Worm (Caenorhabditis elegans) whole organism, young adult: ENCODE data around the gene mltn-8.

ENCODE experiments used
- C06A6.2 ChIP-seq: fragments of 200-800 bp; sonication (Bioruptor generic); conservative IDR thresholded peaks from 2 replicates; pipeline ENCODE4 v1.3.6; 2022; ENCODE audit warnings: missing genetic modification characterization, missing compliant biosample characterization
- F10E7.11 ChIP-seq: sonication (generic microtip); optimal IDR thresholded peaks from 2 replicates; lab custom pipeline; 2017; ENCODE audit warnings: mild to moderate bottlenecking, missing genetic modification characterization, moderate library complexity, missing compliant biosample characterization
- F22D6.2 ChIP-seq: sonication (generic microtip); optimal IDR thresholded peaks from 2 replicates; lab custom pipeline; 2016; ENCODE audit warnings: mild to moderate bottlenecking, missing genetic modification characterization, missing compliant biosample characterization
- F49E8.2 ChIP-seq: sonication (generic microtip); optimal IDR thresholded peaks from 3 replicates; lab custom pipeline; 2017; ENCODE audit warnings: missing genetic modification characterization, mild to moderate bottlenecking, missing compliant biosample characterization, antibody characterized with exemption, moderate library complexity; ENCODE audit not compliant: insufficient read depth
- F57A8.1 ChIP-seq: fragments of 200-800 bp; sonication (Bioruptor generic); optimal IDR thresholded peaks from 2 replicates; lab custom pipeline; 2018; ENCODE audit warnings: mild to moderate bottlenecking, missing genetic modification characterization, moderate library complexity, missing compliant biosample characterization
- T26A5.8 ChIP-seq: sonication (generic microtip); optimal IDR thresholded peaks from 2 replicates; lab custom pipeline; 2016; ENCODE audit warnings: missing genetic modification characterization, missing compliant biosample characterization
- ama-1 ChIP-seq, 3 experiments: fragments of 150-350 bp in 1 of 3; sonication (generic microtip) in 2 of 3; optimal IDR thresholded peaks; 2 replicates each; lab custom pipeline; 2014 to 2018; ENCODE audit warnings: missing biosample characterization in 2 of 3, missing genetic modification characterization in 2 of 3, missing genetic modification reagents in 2 of 3
- aptf-2 ChIP-seq: fragments of 200-800 bp; sonication (Bioruptor generic); conservative IDR thresholded peaks from 2 replicates; pipeline ENCODE4 v1.3.6; 2022; ENCODE audit warnings: missing genetic modification reagents, missing genetic modification characterization, missing compliant biosample characterization
- aptf-3 ChIP-seq: fragments of 200-800 bp; sonication (Bioruptor generic); IDR thresholded peaks from 2 replicates; pipeline ENCODE4 v1.3.6; 2022; ENCODE audit warnings: missing genetic modification characterization, missing compliant biosample characterization
- atf-7 ChIP-seq: sonication (generic microtip); optimal IDR thresholded peaks from 2 replicates; lab custom pipeline; 2017; ENCODE audit warnings: mild to moderate bottlenecking, missing genetic modification characterization, missing compliant biosample characterization
- athp-1 ChIP-seq: sonication (generic microtip); optimal IDR thresholded peaks from 2 replicates; lab custom pipeline; 2017; ENCODE audit warnings: mild to moderate bottlenecking, missing genetic modification characterization, missing compliant biosample characterization
- attf-5 ChIP-seq: fragments of 200-800 bp; sonication (Bioruptor generic); optimal IDR thresholded peaks from 2 replicates; lab custom pipeline; 2018; ENCODE audit warnings: mild to moderate bottlenecking, missing genetic modification characterization, missing compliant biosample characterization
- ccch-3 ChIP-seq: fragments of 200-800 bp; sonication (Bioruptor generic); optimal IDR thresholded peaks from 2 replicates; lab custom pipeline; 2018; ENCODE audit warnings: mild to moderate bottlenecking, missing genetic modification characterization, missing compliant biosample characterization
- ceh-40 ChIP-seq: fragments of 200-800 bp; sonication (Bioruptor generic); IDR thresholded peaks from 2 replicates; pipeline ENCODE4 v1.3.6; 2022; ENCODE audit warnings: missing genetic modification characterization, missing compliant biosample characterization
- dpff-1 ChIP-seq: sonication (generic microtip); optimal IDR thresholded peaks from 2 replicates; lab custom pipeline; 2017; ENCODE audit warnings: mild to moderate bottlenecking, missing genetic modification characterization, missing compliant biosample characterization
- dpl-1 ChIP-seq: fragments of 150-350 bp; optimal IDR thresholded peaks from 2 replicates; lab custom pipeline; 2014; ENCODE audit warnings: missing biosample characterization, missing genetic modification reagents, missing genetic modification characterization
- efl-1 ChIP-seq: fragments of 150-350 bp; optimal IDR thresholded peaks from 2 replicates; lab custom pipeline; 2014; ENCODE audit warnings: missing biosample characterization, missing genetic modification reagents, missing genetic modification characterization
- ekl-4 ChIP-seq: fragments of 200-800 bp; sonication (Bioruptor generic); IDR thresholded peaks from 2 replicates; pipeline ENCODE4 v1.3.6; 2022; ENCODE audit warnings: missing genetic modification reagents, missing genetic modification characterization, missing compliant biosample characterization
- ets-4 ChIP-seq: fragments of 200-800 bp; sonication (Bioruptor generic); optimal IDR thresholded peaks from 2 replicates; lab custom pipeline; 2018; ENCODE audit warnings: mild to moderate bottlenecking, missing genetic modification characterization, missing compliant biosample characterization
- hlh-12 ChIP-seq: sonication (generic microtip); optimal IDR thresholded peaks from 2 replicates; lab custom pipeline; 2016; ENCODE audit warnings: missing genetic modification characterization, missing compliant biosample characterization
- hmg-20 ChIP-seq: fragments of 200-800 bp; sonication (Bioruptor generic); IDR thresholded peaks from 2 replicates; pipeline ENCODE4 v1.3.6; 2022; ENCODE audit warnings: missing genetic modification reagents, missing genetic modification characterization, missing compliant biosample characterization
- hrde-1 ChIP-seq: sonication (generic microtip); optimal IDR thresholded peaks from 2 replicates; lab custom pipeline; 2016; ENCODE audit warnings: missing genetic modification characterization, mild to moderate bottlenecking, missing compliant biosample characterization, moderate library complexity, missing genotype, missing genetic modification reagents, borderline replicate concordance
- lag-1 ChIP-seq: fragments of 200-800 bp; sonication (Bioruptor generic); IDR thresholded peaks from 2 replicates; pipeline ENCODE4 v1.3.6; 2022; ENCODE audit warnings: missing genetic modification reagents, missing genetic modification characterization, missing compliant biosample characterization
- lin-35 ChIP-seq, 3 experiments: fragments of 150-350 bp in 2 of 3; sonication (generic microtip) in 1 of 3; optimal IDR thresholded peaks; 2 replicates each; lab custom pipeline; 2014 to 2018; ENCODE audit warnings: missing biosample characterization in 3 of 3, missing genetic modification characterization in 3 of 3, missing genetic modification reagents in 3 of 3
- lsy-27 ChIP-seq: sonication (generic microtip); optimal IDR thresholded peaks from 2 replicates; lab custom pipeline; 2017; ENCODE audit warnings: missing genetic modification characterization, mild to moderate bottlenecking, missing compliant biosample characterization, antibody characterized with exemption, missing genotype, borderline replicate concordance; ENCODE audit not compliant: insufficient read depth
- mxl-1 ChIP-seq: sonication (generic microtip); optimal IDR thresholded peaks from 2 replicates; lab custom pipeline; 2016; ENCODE audit warnings: missing genetic modification characterization, missing compliant biosample characterization
- nfya-2 ChIP-seq: fragments of 200-800 bp; sonication (Bioruptor generic); IDR thresholded peaks from 2 replicates; pipeline ENCODE4 v1.3.6; 2022; ENCODE audit warnings: missing genetic modification reagents, missing genetic modification characterization, missing compliant biosample characterization
- rec-8 ChIP-seq, 2 experiments: sonication (generic microtip); optimal IDR thresholded peaks; 2 replicates each; lab custom pipeline; 2016; ENCODE audit warnings: mild to moderate bottlenecking in 2 of 2, missing genetic modification characterization in 2 of 2, missing genetic modification reagents in 2 of 2, missing genotype in 2 of 2, missing biosample characterization in 1 of 2, missing compliant biosample characterization in 1 of 2, moderate library complexity in 1 of 2
- repo-1 ChIP-seq: sonication (generic microtip); optimal IDR thresholded peaks from 2 replicates; lab custom pipeline; 2017; ENCODE audit warnings: mild to moderate bottlenecking, missing genetic modification characterization, missing compliant biosample characterization
- rpc-1 ChIP-seq, 2 experiments: fragments of 150-350 bp in 1 of 2; sonication (generic microtip) in 1 of 2; optimal IDR thresholded peaks; 2 replicates each; lab custom pipeline; 2014 to 2018; ENCODE audit warnings: missing biosample characterization in 1 of 2, missing genetic modification characterization in 1 of 2, missing genetic modification reagents in 1 of 2, missing genotype in 1 of 2
- tbx-9 ChIP-seq: sonication (generic microtip); optimal IDR thresholded peaks from 2 replicates; lab custom pipeline; 2016; ENCODE audit warnings: borderline replicate concordance, missing genetic modification characterization, inconsistent platforms, missing compliant biosample characterization
- tlf-1 ChIP-seq: fragments of 200-800 bp; sonication (Bioruptor generic); optimal IDR thresholded peaks from 2 replicates; lab custom pipeline; 2018; ENCODE audit warnings: mild to moderate bottlenecking, missing genetic modification characterization, missing compliant biosample characterization
- unc-130 ChIP-seq: sonication (generic microtip); optimal IDR thresholded peaks from 2 replicates; lab custom pipeline; 2016; ENCODE audit warnings: missing genetic modification reagents, missing genetic modification characterization, missing compliant biosample characterization
- ztf-25 ChIP-seq: fragments of 200-800 bp; sonication (Bioruptor generic); IDR thresholded peaks from 2 replicates; pipeline ENCODE4 v1.3.6; 2022; ENCODE audit warnings: missing genetic modification reagents, missing genetic modification characterization, missing compliant biosample characterization
- ztf-6 ChIP-seq: fragments of 200-800 bp; sonication (Bioruptor generic); IDR thresholded peaks from 2 replicates; pipeline ENCODE4 v1.3.6; 2022; ENCODE audit warnings: missing genetic modification reagents, missing genetic modification characterization, missing compliant biosample characterization

The mltn-8 gene

DNA sequence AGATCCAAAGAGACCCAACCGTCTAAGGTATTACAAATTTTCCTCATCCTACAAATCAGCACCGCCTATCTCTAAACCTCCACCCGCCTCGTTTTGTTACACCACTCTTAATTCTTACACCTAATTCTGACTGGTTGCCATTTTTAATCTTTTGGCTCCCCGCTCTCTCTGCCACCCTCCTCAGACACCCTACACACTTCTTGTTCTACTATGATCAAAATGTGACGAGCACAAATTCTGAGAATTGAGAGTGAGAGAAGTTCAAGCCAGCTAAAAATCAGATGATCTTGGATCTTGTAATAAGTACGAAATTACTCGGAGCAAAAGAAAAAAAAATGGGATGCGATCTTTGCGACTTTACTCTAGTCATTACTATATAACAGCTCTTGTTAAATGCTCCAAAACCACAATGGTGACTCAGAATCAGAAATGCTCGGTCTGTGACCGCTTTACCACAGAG lies 24.2 kb upstream of the mltn-8 start, which contains the start of gene nhr-252:
Gene nhr-252, plus strand, starts transcription at position 410 of the 460 bp plus-strand sequence.
- TF ChIP-seq F49E8.2 (tag; lab: Kevin White, UChicago) (no peak), F57A8.1 (no peak), hlh-12 (tag; lab: Kevin White, UChicago) (no peak), athp-1 (no peak), attf-5 (GFP tag; lab: Kevin White, UChicago) (no peak), nfya-2 (GFP tag; lab: Robert Waterston, UW) (no peak), T26A5.8 (tag; lab: Kevin White, UChicago) (no peak), repo-1 (tag; lab: Kevin White, UChicago) (no peak), mxl-1 (tag; lab: Kevin White, UChicago) (no peak), ztf-6 (GFP tag; lab: Robert Waterston, UW) (no peak), unc-130 (GFP tag; lab: Kevin White, UChicago) (no peak), ztf-25 (no peak), hrde-1 (tag; lab: Kevin White, UChicago) (no peak), tbx-9 (tag; lab: Kevin White, UChicago) (no peak), ccch-3 (GFP tag; lab: Kevin White, UChicago) (no peak), rec-8 (tag; optimal IDR thresholded peaks at IDR 0.05; lab: Kevin White, UChicago) (no peak), dpff-1 (no peak), dpl-1 (no peak)

DNA sequence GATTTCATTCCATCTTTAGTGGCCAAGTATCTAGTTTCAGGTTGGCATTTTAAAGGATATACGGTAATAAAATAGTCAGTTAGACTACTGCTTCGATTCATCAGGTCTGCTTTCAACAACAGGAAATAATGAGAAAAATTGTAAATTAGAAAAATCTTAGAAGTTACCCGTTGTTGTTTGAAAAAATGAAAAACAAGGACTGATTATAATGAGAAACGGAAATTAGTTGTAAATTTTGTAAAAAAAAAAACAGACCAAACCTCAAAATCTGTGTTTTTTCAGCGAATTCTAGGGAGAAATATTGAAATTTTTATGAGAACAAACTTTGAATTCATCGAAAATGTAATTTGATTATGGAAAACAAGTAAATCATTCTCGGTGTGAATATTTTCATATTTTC lies 22.9 kb upstream of the mltn-8 start, which contains the start of gene srh-62:
Gene srh-62, minus strand, starts transcription at position 101 of the 400 bp plus-strand sequence.
- TF ChIP-seq ama-1 (optimal IDR thresholded peaks at IDR 0.05; lab: Kevin White, UChicago) (no peak), ama-1 (GFP tag; optimal IDR thresholded peaks at IDR 0.05; lab: Kevin White, UChicago) (no peak)

ce11 chrV:399721-400120 lies 19.6 kb upstream of the mltn-8 start, which contains the start of gene scl-27:
scl-27 (plus strand) TSS chrV:400021.
- TF ChIP-seq atf-7 (tag; lab: Kevin White, UChicago) = no peak
- TF ChIP-seq ceh-40 (GFP tag; lab: Robert Waterston, UW) = no peak
- TF ChIP-seq efl-1 (GFP tag; lab: Kevin White, UChicago) = no peak
- no peak for TF ChIP-seq lin-35 (GFP tag; optimal IDR thresholded peaks at IDR 0.05; lab: Kevin White, UChicago)
- no peak for TF ChIP-seq lag-1
- TF ChIP-seq rpc-1 (optimal IDR thresholded peaks at IDR 0.05; lab: Kevin White, UChicago) = no peak
- no peak for TF ChIP-seq rpc-1 (tag; optimal IDR thresholded peaks at IDR 0.05; lab: Kevin White, UChicago)
- TF ChIP-seq ekl-4 (GFP tag; lab: Robert Waterston, UW) = no peak
- no peak for TF ChIP-seq C06A6.2 (GFP tag; lab: Robert Waterston, UW)
- TF ChIP-seq ets-4 (GFP tag; lab: Kevin White, UChicago) = no peak
- no peak for TF ChIP-seq F22D6.2 (tag; lab: Kevin White, UChicago)
- no peak for TF ChIP-seq hmg-20
- TF ChIP-seq aptf-2 (GFP tag; lab: Robert Waterston, UW) = no peak
- no peak for TF ChIP-seq rec-8 (tag; optimal IDR thresholded peaks at IDR 0.05; lab: Kevin White, UChicago)
- TF ChIP-seq tlf-1 (GFP tag; lab: Kevin White, UChicago) = no peak
- TF ChIP-seq aptf-3 = no peak
- TF ChIP-seq lsy-27 (tag; lab: Kevin White, UChicago) = no peak
- no peak for TF ChIP-seq F10E7.11
